Fruit fly (Drosophila melanogaster): ENCODE measurements around the gene CG5921.

Gene CG5921

dm6 chrX:6090809-6091667 lies 40.4 kb downstream of the CG5921 start, which contains the start of the genes Nep1 and Mipp2 (continued):
- TF ChIP-seq Blimp-1 (GFP tag; optimal IDR thresholded peaks at IDR 0.05) = no peak
- TF ChIP-seq cyc (GFP tag; optimal IDR thresholded peaks at IDR 0.05) = peak; percentile 4
- TF ChIP-seq achi (GFP tag; optimal IDR thresholded peaks at IDR 0.05) = peak; percentile 21
- peak; percentile 42 for TF ChIP-seq Lpt (GFP tag; optimal IDR thresholded peaks at IDR 0.05)
- peak; percentile 87 for TF ChIP-seq Eip78C (GFP tag)
- no peak for TF ChIP-seq CG11902 (GFP tag; optimal IDR thresholded peaks at IDR 0.05)
- peak; percentile 59 for TF ChIP-seq topi (GFP tag; optimal IDR thresholded peaks at IDR 0.05)
- peak; percentile 35 for TF ChIP-seq CG6276 (GFP tag; optimal IDR thresholded peaks at IDR 0.05)
- peak; percentile 47 for TF ChIP-seq dac (GFP tag; optimal IDR thresholded peaks at IDR 0.05)
- TF ChIP-seq Eip75B (GFP tag; optimal IDR thresholded peaks at IDR 0.05) = peak; percentile 39

dm6 chrX:6092235-6092634 lies 41.6 kb downstream of the CG5921 start:
- TF ChIP-seq Hr4 (GFP tag; optimal IDR thresholded peaks at IDR 0.05) = peak; percentile 45
- peak; percentile 24 for TF ChIP-seq svp (GFP tag)
- no peak for TF ChIP-seq CG9139 (GFP tag; optimal IDR thresholded peaks at IDR 0.05)
- peak; percentile 65 for TF ChIP-seq Eip78C (GFP tag)
- TF ChIP-seq net (GFP tag; optimal IDR thresholded peaks at IDR 0.05) = no peak
- peak; percentile 45 for TF ChIP-seq CG32006 (GFP tag; optimal IDR thresholded peaks at IDR 0.05)
- peak; percentile 0 for TF ChIP-seq CG3919 (GFP tag; optimal IDR thresholded peaks at IDR 0.05)

dm6 chrX:6094078-6094477 lies 43.5 kb downstream of the CG5921 start:
- TF ChIP-seq salr (GFP tag; optimal IDR thresholded peaks at IDR 0.05) (no peak), CG10631 (GFP tag; optimal IDR thresholded peaks at IDR 0.05) (no peak), Eip78C (GFP tag) (peak; percentile 63), svp (GFP tag) (peak; percentile 56), Ets96B (tag; optimal IDR thresholded peaks at IDR 0.05) (no peak), CG3919 (GFP tag; optimal IDR thresholded peaks at IDR 0.05) (peak; percentile 2), CG8632 (GFP tag; optimal IDR thresholded peaks at IDR 0.05) (no peak), CG15336 (GFP tag; IDR thresholded peaks at IDR 0.05) (no peak), Gug (GFP tag; IDR thresholded peaks at IDR 0.05) (no peak), CG7368 (GFP tag; optimal IDR thresholded peaks at IDR 0.05) (no peak), Hr39 (GFP tag; optimal IDR thresholded peaks at IDR 0.05) (no peak), CG11902 (GFP tag; optimal IDR thresholded peaks at IDR 0.05) (no peak), CG6854 (GFP tag; optimal IDR thresholded peaks at IDR 0.05) (no peak), Eip93F (GFP tag; optimal IDR thresholded peaks at IDR 0.05) (no peak), Blimp-1 (GFP tag; optimal IDR thresholded peaks at IDR 0.05) (no peak), CG1621 (tag; optimal IDR thresholded peaks at IDR 0.05) (no peak)

dm6 chrX:6094599-6094998 lies 44.0 kb downstream of the CG5921 start:
- TF ChIP-seq CG6792 (GFP tag; optimal IDR thresholded peaks at IDR 0.05) (no peak), dac (GFP tag; optimal IDR thresholded peaks at IDR 0.05) (no peak), CG10669 (GFP tag; optimal IDR thresholded peaks at IDR 0.05) (no peak), spab (GFP tag; optimal IDR thresholded peaks at IDR 0.05) (no peak), net (GFP tag; optimal IDR thresholded peaks at IDR 0.05) (no peak), achi (GFP tag; optimal IDR thresholded peaks at IDR 0.05) (no peak), Ets96B (tag; optimal IDR thresholded peaks at IDR 0.05) (no peak), Ets21C (GFP tag; optimal IDR thresholded peaks at IDR 0.05) (no peak), eg (GFP tag; IDR thresholded peaks at IDR 0.05) (no peak), topi (GFP tag; optimal IDR thresholded peaks at IDR 0.05) (no peak), CG11762 (GFP tag; optimal IDR thresholded peaks at IDR 0.05; ENCODE audit: insufficient read depth) (no peak), acj6 (GFP tag; optimal IDR thresholded peaks at IDR 0.05) (no peak)
